Worm (Caenorhabditis elegans) whole organism, L4/young adult: ENCODE data around the gene F19B2.6.

Experiments used
- W03F9.2 ChIP-seq: fragments of 150-350 bp; optimal IDR thresholded peaks from 2 replicates; lab custom pipeline; 2014; ENCODE audit warnings: missing biosample characterization, missing genetic modification characterization
- him-1 ChIP-seq: sonication (generic microtip); optimal IDR thresholded peaks from 2 replicates; lab custom pipeline; 2016; ENCODE audit warnings: missing genotype, missing genetic modification reagents, missing genetic modification characterization, missing compliant biosample characterization

ce11 chrV:20162290-20163104 is 4.2 kb downstream of the F19B2.6 start:
- TF ChIP-seq him-1 (tag; lab: Kevin White, UChicago) (no peak), W03F9.2 (no peak)
